Worm (Caenorhabditis elegans) whole organism, midembryonic: ENCODE data around the gene ZC190.2.

Experiments
- T22C8.4 ChIP-seq: fragments of 200-800 bp; sonication (Bioruptor generic); IDR thresholded peaks from 2 replicates; pipeline ENCODE4 v1.3.6; 2022; ENCODE audit warnings: missing genetic modification characterization, missing compliant biosample characterization
- tab-1 ChIP-seq: fragments of 200-800 bp; sonication (Bioruptor generic); IDR thresholded peaks from 2 replicates; pipeline ENCODE4 v1.3.6; 2022; ENCODE audit warnings: missing genetic modification characterization, missing compliant biosample characterization

DNA sequence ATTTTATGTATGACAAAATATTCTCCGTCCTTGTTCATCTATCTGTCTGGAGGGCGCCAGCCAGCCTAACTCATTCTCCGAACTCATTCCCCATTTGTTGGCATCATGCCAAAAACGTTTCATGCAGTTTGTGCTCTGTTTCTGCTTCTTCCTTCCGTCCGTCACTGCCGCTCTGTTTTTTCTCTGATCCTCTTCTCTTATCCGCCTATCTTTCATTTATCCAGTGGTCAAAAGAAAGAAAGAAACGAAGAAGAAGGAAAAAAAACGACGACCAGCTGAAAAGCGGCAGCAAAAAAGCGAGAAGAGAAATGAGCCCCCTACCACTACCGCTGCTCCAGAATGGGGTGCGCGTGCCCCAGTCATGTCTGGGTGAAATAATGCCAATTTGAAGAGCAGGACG lies 18.1 kb upstream of the ZC190.2 start:
- no peak for TF ChIP-seq T22C8.4 (GFP tag; lab: Robert Waterston, UW)
- TF ChIP-seq tab-1 (GFP tag; lab: Robert Waterston, UW): no peak
